Worm (Caenorhabditis elegans) whole organism, late embryonic: ENCODE data around the gene Y25C1A.13.

Source experiments
- Y22D7AL.16 ChIP-seq: sonication (generic microtip); optimal IDR thresholded peaks from 2 replicates; lab custom pipeline; 2016; ENCODE audit warnings: missing genetic modification characterization, missing compliant biosample characterization
- ama-1 ChIP-seq: fragments of 150-350 bp; optimal IDR thresholded peaks from 2 replicates; lab custom pipeline; 2014
- ceh-18 ChIP-seq: sonication (generic microtip); optimal IDR thresholded peaks from 2 replicates; lab custom pipeline; 2016; ENCODE audit warnings: missing genetic modification characterization, missing compliant biosample characterization
- ceh-6 ChIP-seq: fragments of 200-800 bp; sonication (Bioruptor generic); optimal IDR thresholded peaks from 2 replicates; lab custom pipeline; 2018; ENCODE audit warnings: mild to moderate bottlenecking, missing genetic modification characterization, missing compliant biosample characterization
- elt-4 ChIP-seq: sonication (generic microtip); optimal IDR thresholded peaks from 2 replicates; lab custom pipeline; 2016; ENCODE audit warnings: missing genetic modification characterization, missing compliant biosample characterization
- hlh-30 ChIP-seq: sonication (generic microtip); optimal IDR thresholded peaks from 2 replicates; lab custom pipeline; 2017; ENCODE audit warnings: antibody characterized with exemption, missing genetic modification characterization, missing compliant biosample characterization; ENCODE audit not compliant: insufficient read depth
- nfya-1 ChIP-seq: sonication (generic microtip); optimal IDR thresholded peaks from 2 replicates; lab custom pipeline; 2017; ENCODE audit warnings: missing genetic modification characterization, mild to moderate bottlenecking, missing compliant biosample characterization, antibody characterized with exemption, moderate library complexity
- nhr-11 ChIP-seq: fragments of 150-350 bp; optimal IDR thresholded peaks from 2 replicates; lab custom pipeline; 2014; ENCODE audit warnings: missing biosample characterization, missing genetic modification characterization
- pag-3 ChIP-seq: sonication (generic microtip); optimal IDR thresholded peaks from 2 replicates; lab custom pipeline; 2016; ENCODE audit warnings: missing compliant biosample characterization, missing genetic modification characterization, borderline replicate concordance
- pqm-1 ChIP-seq: sonication (generic microtip); optimal IDR thresholded peaks from 2 replicates; lab custom pipeline; 2016; ENCODE audit warnings: missing genetic modification characterization, missing compliant biosample characterization
- sdc-2 ChIP-seq: sonication (generic microtip); optimal IDR thresholded peaks from 2 replicates; lab custom pipeline; 2016; ENCODE audit warnings: missing genotype, missing genetic modification characterization, missing compliant biosample characterization
- sox-2 ChIP-seq: fragments of 200-800 bp; sonication (Bioruptor generic); IDR thresholded peaks from 2 replicates; pipeline ENCODE4 v1.3.6; 2022; ENCODE audit warnings: missing genetic modification reagents, missing genetic modification characterization, missing compliant biosample characterization
- syd-9 ChIP-seq: sonication (generic microtip); optimal IDR thresholded peaks from 2 replicates; lab custom pipeline; 2016; ENCODE audit warnings: mild to moderate bottlenecking, missing genetic modification characterization, moderate library complexity, missing compliant biosample characterization
- unc-3 ChIP-seq, 2 experiments: fragments of 200-800 bp in 1 of 2; sonication (Bioruptor generic) in 1 of 2; sonication (generic microtip) in 1 of 2; conservative IDR thresholded peaks in 1 of 2; optimal IDR thresholded peaks in 1 of 2; 2 replicates each; pipeline versions ENCODE4 v1.3.6 to Lab custom; 2016 to 2022; ENCODE audit warnings: missing compliant biosample characterization in 2 of 2, missing genetic modification characterization in 2 of 2, missing genetic modification reagents in 1 of 2

DNA sequence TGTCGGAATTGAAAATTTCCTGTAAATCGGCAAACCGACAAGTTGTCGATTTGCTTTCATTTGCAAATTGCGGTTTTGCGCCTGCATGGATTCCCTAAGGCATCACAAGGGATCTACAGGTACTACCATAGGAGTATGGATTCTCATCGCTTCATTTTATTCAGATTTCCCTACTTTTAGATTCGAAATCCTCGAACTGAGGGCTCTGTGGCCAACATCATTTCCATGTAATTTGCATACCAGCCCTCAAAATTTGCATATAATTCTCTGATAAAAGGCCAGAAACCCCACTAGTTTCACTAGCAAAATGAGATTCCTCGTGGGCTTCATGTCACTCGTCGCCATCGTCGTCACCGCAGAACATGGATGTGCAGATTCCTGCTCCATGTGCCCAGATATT, 1.3 kb upstream of the Y25C1A.13 start, which contains the start of gene Y25C1A.2:
- no peak for TF ChIP-seq elt-4 (tag; lab: Kevin White, UChicago)
- TF ChIP-seq hlh-30 (tag; lab: Kevin White, UChicago) = no peak
- TF ChIP-seq sox-2 = no peak
- no peak for TF ChIP-seq sdc-2 (tag; lab: Kevin White, UChicago)
- TF ChIP-seq nhr-11 (tag; lab: Kevin White, UChicago) = no peak
- no peak for TF ChIP-seq Y22D7AL.16 (tag; lab: Kevin White, UChicago)
- TF ChIP-seq ama-1 (lab: Kevin White, UChicago) = no peak
- no peak for TF ChIP-seq pqm-1
- no peak for TF ChIP-seq pag-3 (tag; lab: Kevin White, UChicago)
- TF ChIP-seq nfya-1 (tag; lab: Kevin White, UChicago) = no peak
- TF ChIP-seq unc-3 (GFP tag; conservative IDR thresholded peaks at IDR 0.05; lab: Robert Waterston, UW) = no peak
- no peak for TF ChIP-seq unc-3 (tag; optimal IDR thresholded peaks at IDR 0.05; lab: Kevin White, UChicago)
- TF ChIP-seq ceh-18 = no peak
- no peak for TF ChIP-seq ceh-6
- TF ChIP-seq syd-9 (tag; lab: Kevin White, UChicago) = no peak
